Worm (Caenorhabditis elegans) whole organism, L2 larva: Measurements from ENCODE around the gene F34H10.1.
A peak's percentile ranks its signal among the peaks of the same experiment; 100 is the strongest.

Source experiments
- C34F6.9 ChIP-seq: fragments of 150-350 bp; optimal IDR thresholded peaks from 2 replicates; lab custom pipeline; 2014; ENCODE audit warnings: missing biosample characterization, missing genetic modification characterization
- F13H6.1 ChIP-seq: sonication (generic microtip); optimal IDR thresholded peaks from 2 replicates; lab custom pipeline; 2016; ENCODE audit warnings: missing genetic modification characterization, missing compliant biosample characterization
- R02D3.7 ChIP-seq: fragments of 150-350 bp; optimal IDR thresholded peaks from 2 replicates; lab custom pipeline; 2014; ENCODE audit warnings: missing biosample characterization, missing genetic modification characterization
- Y55F3AM.14 ChIP-seq: fragments of 200-800 bp; sonication (Bioruptor generic); optimal IDR thresholded peaks from 2 replicates; lab custom pipeline; 2018; ENCODE audit warnings: mild to moderate bottlenecking, missing genetic modification characterization, missing compliant biosample characterization
- ZK546.5 ChIP-seq: sonication (generic microtip); optimal IDR thresholded peaks from 2 replicates; lab custom pipeline; 2017; ENCODE audit warnings: missing biosample characterization, missing genetic modification characterization
- blmp-1 ChIP-seq: sonication (generic microtip); optimal IDR thresholded peaks from 2 replicates; lab custom pipeline; 2017; ENCODE audit warnings: missing genetic modification characterization, mild to moderate bottlenecking, missing compliant biosample characterization, antibody characterized with exemption, moderate library complexity; ENCODE audit not compliant: insufficient read depth
- ceh-16 ChIP-seq: fragments of 150-350 bp; optimal IDR thresholded peaks from 2 replicates; lab custom pipeline; 2014; ENCODE audit warnings: missing biosample characterization, missing genetic modification characterization
- ceh-82 ChIP-seq: fragments of 150-350 bp; optimal IDR thresholded peaks from 2 replicates; lab custom pipeline; 2014; ENCODE audit warnings: missing biosample characterization, missing genetic modification characterization
- crh-2 ChIP-seq: sonication (generic microtip); optimal IDR thresholded peaks from 2 replicates; lab custom pipeline; 2017; ENCODE audit warnings: missing biosample characterization, missing genetic modification characterization
- egl-27 ChIP-seq: sonication (generic microtip); optimal IDR thresholded peaks from 3 replicates; lab custom pipeline; 2017; ENCODE audit warnings: missing biosample characterization, missing genetic modification reagents, missing genetic modification characterization
- elt-1 ChIP-seq: fragments of 150-350 bp; optimal IDR thresholded peaks from 2 replicates; lab custom pipeline; 2014; ENCODE audit warnings: missing biosample characterization, missing genetic modification characterization
- elt-3 ChIP-seq: sonication (generic microtip); optimal IDR thresholded peaks from 2 replicates; lab custom pipeline; 2017; ENCODE audit warnings: missing biosample characterization, missing genetic modification characterization
- fos-1 ChIP-seq: fragments of 150-350 bp; optimal IDR thresholded peaks from 2 replicates; lab custom pipeline; 2014; ENCODE audit warnings: missing biosample characterization, missing genetic modification characterization
- gmeb-1 ChIP-seq: fragments of 150-350 bp; optimal IDR thresholded peaks from 2 replicates; lab custom pipeline; 2014; ENCODE audit warnings: missing biosample characterization, missing genetic modification characterization
- lin-11 ChIP-seq: fragments of 150-350 bp; sonication (generic microtip); optimal IDR thresholded peaks from 2 replicates; lab custom pipeline; 2014; ENCODE audit warnings: missing biosample characterization, missing genetic modification characterization, inconsistent platforms, mixed read lengths
- lin-13 ChIP-seq: fragments of 150-350 bp; optimal IDR thresholded peaks from 2 replicates; lab custom pipeline; 2014; ENCODE audit warnings: missing biosample characterization, missing genetic modification reagents, missing genetic modification characterization
- lin-39 ChIP-seq: fragments of 150-350 bp; optimal IDR thresholded peaks from 2 replicates; lab custom pipeline; 2014; ENCODE audit warnings: missing biosample characterization, missing genetic modification reagents, missing genetic modification characterization
- lsy-2 ChIP-seq, 2 experiments: fragments of 150-350 bp in 1 of 2; sonication (generic microtip) in 1 of 2; optimal IDR thresholded peaks; 2 replicates each; lab custom pipeline; 2014 to 2017; ENCODE audit warnings: missing biosample characterization in 2 of 2, missing genetic modification characterization in 2 of 2
- mbf-1 ChIP-seq: sonication (generic microtip); optimal IDR thresholded peaks from 2 replicates; lab custom pipeline; 2017; ENCODE audit warnings: missing biosample characterization, missing genetic modification characterization
- mdl-1 ChIP-seq, 2 experiments: fragments of 150-350 bp in 1 of 2; sonication (generic microtip) in 1 of 2; optimal IDR thresholded peaks; 2 replicates each; lab custom pipeline; 2017; ENCODE audit warnings: missing biosample characterization in 2 of 2, missing genetic modification characterization in 2 of 2
- nhr-129 ChIP-seq: fragments of 150-350 bp; optimal IDR thresholded peaks from 2 replicates; lab custom pipeline; 2014; ENCODE audit warnings: missing biosample characterization, missing genetic modification characterization
- nhr-21 ChIP-seq: fragments of 150-350 bp; optimal IDR thresholded peaks from 2 replicates; lab custom pipeline; 2014; ENCODE audit warnings: missing biosample characterization, missing genetic modification characterization
- nhr-23 ChIP-seq: fragments of 150-350 bp; optimal IDR thresholded peaks from 2 replicates; lab custom pipeline; 2014; ENCODE audit warnings: missing biosample characterization, missing genetic modification reagents, missing genetic modification characterization
- nhr-25 ChIP-seq: fragments of 150-350 bp; sonication (generic microtip); optimal IDR thresholded peaks from 3 replicates; lab custom pipeline; 2014; ENCODE audit warnings: missing biosample characterization, missing genetic modification characterization
- nhr-6 ChIP-seq: fragments of 150-350 bp; optimal IDR thresholded peaks from 2 replicates; lab custom pipeline; 2014; ENCODE audit warnings: missing biosample characterization, missing genetic modification characterization
- nhr-77 ChIP-seq: fragments of 150-350 bp; optimal IDR thresholded peaks from 2 replicates; lab custom pipeline; 2014; ENCODE audit warnings: missing biosample characterization, missing genetic modification characterization
- peb-1 ChIP-seq: fragments of 150-350 bp; optimal IDR thresholded peaks from 2 replicates; lab custom pipeline; 2014; ENCODE audit warnings: missing biosample characterization, missing genetic modification characterization
- sem-4 ChIP-seq: fragments of 150-350 bp; optimal IDR thresholded peaks from 2 replicates; lab custom pipeline; 2014; ENCODE audit warnings: missing biosample characterization, missing genetic modification reagents, missing genetic modification characterization
- skn-1 ChIP-seq: sonication (generic microtip); optimal IDR thresholded peaks from 2 replicates; lab custom pipeline; 2017; ENCODE audit warnings: missing biosample characterization, missing genetic modification characterization
- sma-9 ChIP-seq, 2 experiments: fragments of 150-350 bp in 1 of 2; sonication (generic microtip) in 1 of 2; optimal IDR thresholded peaks; 2 replicates each; lab custom pipeline; 2014 to 2016; ENCODE audit warnings: missing genetic modification characterization in 2 of 2, mild to moderate bottlenecking in 1 of 2, missing biosample characterization in 1 of 2, missing compliant biosample characterization in 1 of 2, missing genetic modification reagents in 1 of 2, moderate library complexity in 1 of 2
- snpc-4 ChIP-seq: fragments of 150-350 bp; optimal IDR thresholded peaks from 2 replicates; lab custom pipeline; 2014; ENCODE audit warnings: missing biosample characterization, missing genetic modification characterization
- unc-62 ChIP-seq: fragments of 150-350 bp; optimal IDR thresholded peaks from 2 replicates; lab custom pipeline; 2014; ENCODE audit warnings: missing biosample characterization, missing genetic modification reagents, missing genetic modification characterization
- zag-1 ChIP-seq: fragments of 150-350 bp; optimal IDR thresholded peaks from 2 replicates; lab custom pipeline; 2014; ENCODE audit warnings: missing biosample characterization, missing genetic modification characterization
- ztf-1 ChIP-seq: fragments of 200-800 bp; sonication (Bioruptor generic); conservative IDR thresholded peaks from 2 replicates; pipeline ENCODE4 v1.3.6; 2022; ENCODE audit warnings: missing genetic modification characterization, missing compliant biosample characterization
- ztf-11 ChIP-seq: sonication (generic microtip); optimal IDR thresholded peaks from 2 replicates; lab custom pipeline; 2017; ENCODE audit warnings: missing biosample characterization, missing genetic modification characterization

Gene F34H10.1

ce11 chrX:9589123-9589522 lies 36.8 kb upstream of the F34H10.1 start, which contains the start of gene del-8:
Gene del-8, plus strand, starts transcription at chrX:9589423.
- TF ChIP-seq lsy-2 (tag; optimal IDR thresholded peaks at IDR 0.05; lab: Kevin White, UChicago) (no peak), skn-1 (no peak), ZK546.5 (tag; lab: Kevin White, UChicago) (no peak), snpc-4 (tag; lab: Kevin White, UChicago) (no peak), nhr-129 (tag; lab: Kevin White, UChicago) (no peak), gmeb-1 (tag; lab: Kevin White, UChicago) (no peak), fos-1 (tag; lab: Kevin White, UChicago) (no peak), ztf-11 (tag; lab: Kevin White, UChicago) (no peak), nhr-21 (no peak), elt-1 (no peak)

DNA sequence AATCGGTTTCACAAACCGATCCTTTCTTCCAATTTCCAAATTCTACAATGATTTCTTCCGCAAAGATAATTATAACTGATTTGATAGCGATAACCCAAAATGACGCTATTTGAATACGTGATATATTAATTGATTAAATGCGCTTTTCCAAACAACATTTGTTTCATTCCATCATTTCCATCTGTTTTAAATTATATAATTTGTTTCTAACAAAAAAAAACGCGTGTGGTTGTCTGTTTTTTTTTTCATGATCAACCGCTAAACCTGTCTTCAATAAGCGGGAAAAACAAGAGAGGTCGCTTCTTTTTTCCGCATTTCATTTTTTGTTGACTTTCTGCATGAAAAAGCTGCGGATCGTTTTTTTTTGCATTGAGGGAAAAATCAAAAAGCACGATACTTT lies 28.6 kb upstream of the F34H10.1 start:
- TF ChIP-seq crh-2 (no peak), ZK546.5 (tag; lab: Kevin White, UChicago) (no peak), lin-11 (tag; lab: Kevin White, UChicago) (no peak), sem-4 (tag; lab: Kevin White, UChicago) (no peak), blmp-1 (tag; lab: Kevin White, UChicago) (no peak), Y55F3AM.14 (GFP tag; lab: Kevin White, UChicago) (no peak), nhr-25 (no peak), nhr-77 (no peak), R02D3.7 (no peak), ztf-1 (no peak), lsy-2 (tag; optimal IDR thresholded peaks at IDR 0.05; lab: Kevin White, UChicago) (no peak), ceh-16 (no peak), elt-1 (no peak), peb-1 (tag; lab: Kevin White, UChicago) (no peak), mbf-1 (tag; lab: Kevin White, UChicago) (no peak), lin-13 (GFP tag; lab: Kevin White, UChicago) (no peak), nhr-6 (tag; lab: Kevin White, UChicago) (no peak), elt-3 (tag; lab: Kevin White, UChicago) (no peak), gmeb-1 (tag; lab: Kevin White, UChicago) (no peak), C34F6.9 (no peak)
- TF ChIP-seq, all 48 proteins: peak for 0

DNA sequence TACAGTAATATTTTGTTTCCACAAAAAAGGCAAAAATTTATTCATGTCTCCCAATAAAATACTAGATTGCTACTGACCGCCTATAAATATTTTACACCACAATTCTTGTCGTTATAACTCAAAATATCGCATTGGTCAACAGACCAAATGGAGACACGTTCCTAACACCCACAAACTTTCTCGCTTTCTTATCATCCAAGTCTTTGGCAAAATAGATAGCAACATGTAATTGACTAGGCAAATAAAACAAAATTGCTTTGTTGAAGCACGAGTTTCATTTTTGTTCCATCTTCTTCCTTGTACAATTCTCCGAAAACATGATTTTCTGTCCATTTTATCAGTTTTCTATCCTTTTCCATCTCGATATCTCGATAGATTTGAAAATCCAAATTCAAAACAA lies 23.3 kb upstream of the F34H10.1 start:
- TF ChIP-seq peb-1 (tag; lab: Kevin White, UChicago), result no peak
- no peak for TF ChIP-seq lin-13 (GFP tag; lab: Kevin White, UChicago)
- TF ChIP-seq ceh-82, result no peak
- no peak for TF ChIP-seq sem-4 (tag; lab: Kevin White, UChicago)
- TF ChIP-seq unc-62, result no peak
- peak; percentile 35 for TF ChIP-seq sma-9 (GFP tag; optimal IDR thresholded peaks at IDR 0.05; lab: Kevin White, UChicago)
- TF ChIP-seq sma-9 (tag; optimal IDR thresholded peaks at IDR 0.05; lab: Kevin White, UChicago), result no peak
- peak; percentile 2 for TF ChIP-seq fos-1 (tag; lab: Kevin White, UChicago)

- TF ChIP-seq egl-27, result no peak
- TF ChIP-seq, all 48 proteins: peak for 0
Observed at ce11 chrX:9603180-9603579, 22.7 kb upstream of the F34H10.1 start.

ce11 chrX:9608127-9608526 lies 17.8 kb upstream of the F34H10.1 start:
- TF ChIP-seq blmp-1 (tag; lab: Kevin White, UChicago) (peak; percentile 68), R02D3.7 (no peak), peb-1 (tag; lab: Kevin White, UChicago) (no peak), ztf-11 (tag; lab: Kevin White, UChicago) (no peak), mdl-1 (tag; optimal IDR thresholded peaks at IDR 0.05; lab: Kevin White, UChicago) (no peak), nhr-6 (tag; lab: Kevin White, UChicago) (no peak), fos-1 (tag; lab: Kevin White, UChicago) (peak; percentile 32)

ce11 chrX:9610040-9610613 lies 15.8 kb upstream of the F34H10.1 start, which contains the start of gene C11E4.6:
Gene C11E4.6, plus strand, starts transcription at chrX:9610563.
- TF ChIP-seq nhr-129 (tag; lab: Kevin White, UChicago) (no peak), Y55F3AM.14 (GFP tag; lab: Kevin White, UChicago) (no peak), nhr-6 (tag; lab: Kevin White, UChicago) (no peak), mbf-1 (tag; lab: Kevin White, UChicago) (no peak), lin-39 (tag; lab: Kevin White, UChicago) (no peak), unc-62 (no peak), lsy-2 (tag; optimal IDR thresholded peaks at IDR 0.05; lab: Kevin White, UChicago) (no peak), mdl-1 (tag; optimal IDR thresholded peaks at IDR 0.05; lab: Kevin White, UChicago) (no peak), ztf-1 (no peak), nhr-23 (tag; lab: Kevin White, UChicago) (no peak), zag-1 (tag; lab: Kevin White, UChicago) (no peak), F13H6.1 (tag; lab: Kevin White, UChicago) (no peak), ZK546.5 (tag; lab: Kevin White, UChicago) (no peak), ceh-16 (no peak), ceh-82 (no peak), snpc-4 (tag; lab: Kevin White, UChicago) (no peak), ztf-11 (tag; lab: Kevin White, UChicago) (no peak)
